Worm (Caenorhabditis elegans): ENCODE measurements around the gene chil-6.
"Not testable (repeated sequence)": the region's sequence is repeated elsewhere in the genome, so short reads cannot be mapped to it uniquely, and the experiment has no call there.

- not testable (repeated sequence) for TF ChIP-seq F13C5.2 (tag; optimal IDR thresholded peaks at IDR 0.05); ama-1 (optimal IDR thresholded peaks at IDR 0.05); ceh-13 (GFP tag; optimal IDR thresholded peaks at IDR 0.05); tra-4 (tag; optimal IDR thresholded peaks at IDR 0.05); sea-1 (GFP tag; conservative IDR thresholded peaks at IDR 0.05); B0310.2 (tag; optimal IDR thresholded peaks at IDR 0.05); ets-7 (tag; optimal IDR thresholded peaks at IDR 0.05); scrt-1 (GFP tag; IDR thresholded peaks at IDR 0.05); ceh-36 (tag; optimal IDR thresholded peaks at IDR 0.05); tbx-37 (GFP tag; conservative IDR thresholded peaks at IDR 0.05); hmg-4 (GFP tag; optimal IDR thresholded peaks at IDR 0.05); hmbx-1 (tag; optimal IDR thresholded peaks at IDR 0.05); tbx-11 (GFP tag; IDR thresholded peaks at IDR 0.05)
Observed at ce11 chrII:9866378-9866777, 8.7 kb upstream of the chil-6 start, which contains the start of gene chil-1.
